Worm (Caenorhabditis elegans) whole organism, late embryonic: ENCODE results near the gene nhx-6.

ENCODE experiments used
- C38D4.7 ChIP-seq: fragments of 200-800 bp; sonication (Bioruptor generic); optimal IDR thresholded peaks from 2 replicates; lab custom pipeline; 2018; ENCODE audit warnings: mild to moderate bottlenecking, missing genetic modification characterization, moderate library complexity, missing compliant biosample characterization
- ama-1 ChIP-seq: fragments of 150-350 bp; optimal IDR thresholded peaks from 2 replicates; lab custom pipeline; 2014
- ceh-19 ChIP-seq: fragments of 200-800 bp; sonication (Bioruptor generic); optimal IDR thresholded peaks from 2 replicates; lab custom pipeline; 2018; ENCODE audit warnings: mild to moderate bottlenecking, missing genetic modification characterization, missing compliant biosample characterization
- dve-1 ChIP-seq: sonication (generic microtip); optimal IDR thresholded peaks from 2 replicates; lab custom pipeline; 2017; ENCODE audit warnings: antibody characterized with exemption, mild to moderate bottlenecking, missing genetic modification characterization, missing compliant biosample characterization
- eyg-1 ChIP-seq: sonication (generic microtip); optimal IDR thresholded peaks from 2 replicates; lab custom pipeline; 2016; ENCODE audit warnings: missing genotype, missing genetic modification characterization, missing compliant biosample characterization
- fkh-10 ChIP-seq: fragments of 150-350 bp; optimal IDR thresholded peaks from 2 replicates; lab custom pipeline; 2014; ENCODE audit warnings: missing biosample characterization, missing genetic modification reagents, missing genetic modification characterization
- fkh-6 ChIP-seq: sonication (generic microtip); optimal IDR thresholded peaks from 2 replicates; lab custom pipeline; 2016; ENCODE audit warnings: missing genetic modification characterization, missing compliant biosample characterization
- lin-11 ChIP-seq: fragments of 200-800 bp; sonication (Bioruptor generic); optimal IDR thresholded peaks from 2 replicates; lab custom pipeline; 2018; ENCODE audit warnings: mild to moderate bottlenecking, missing genetic modification characterization, missing compliant biosample characterization
- odd-2 ChIP-seq: sonication (generic microtip); optimal IDR thresholded peaks from 2 replicates; lab custom pipeline; 2017; ENCODE audit warnings: antibody characterized with exemption, mild to moderate bottlenecking, missing genetic modification characterization, missing compliant biosample characterization
- pag-3 ChIP-seq: sonication (generic microtip); optimal IDR thresholded peaks from 2 replicates; lab custom pipeline; 2016; ENCODE audit warnings: missing compliant biosample characterization, missing genetic modification characterization, borderline replicate concordance
- pat-9 ChIP-seq: fragments of 200-800 bp; sonication (Bioruptor generic); optimal IDR thresholded peaks from 2 replicates; lab custom pipeline; 2018; ENCODE audit warnings: mild to moderate bottlenecking, missing genetic modification characterization, moderate library complexity, missing compliant biosample characterization
- pax-1 ChIP-seq: fragments of 150-350 bp; optimal IDR thresholded peaks from 2 replicates; lab custom pipeline; 2014; ENCODE audit warnings: missing biosample characterization, missing genetic modification characterization
- pha-2 ChIP-seq: sonication (generic microtip); optimal IDR thresholded peaks from 2 replicates; lab custom pipeline; 2017; ENCODE audit warnings: mild to moderate bottlenecking, missing genetic modification characterization, missing compliant biosample characterization
- tbx-7 ChIP-seq: sonication (generic microtip); optimal IDR thresholded peaks from 2 replicates; lab custom pipeline; 2016; ENCODE audit warnings: missing genotype, missing genetic modification characterization, missing compliant biosample characterization
- ztf-16 ChIP-seq: sonication (generic microtip); optimal IDR thresholded peaks from 2 replicates; lab custom pipeline; 2017; ENCODE audit warnings: missing genetic modification characterization, missing compliant biosample characterization

nhx-6 gene

ce11 chrII:1722394-1722793 lies 51.8 kb downstream of the nhx-6 start, which contains the start of the genes fbxb-5 and btb-8:
Gene fbxb-5 (minus strand): TSS chrII:1722494.
Gene btb-8 (plus strand): TSS chrII:1722770.
- TF ChIP-seq C38D4.7 (GFP tag; lab: Kevin White, UChicago) (no peak), dve-1 (tag; lab: Kevin White, UChicago) (no peak), pat-9 (tag; lab: Kevin White, UChicago) (no peak), ztf-16 (tag; lab: Kevin White, UChicago) (no peak), tbx-7 (tag; lab: Kevin White, UChicago) (no peak), ceh-19 (GFP tag; lab: Kevin White, UChicago) (no peak), lin-11 (tag; lab: Kevin White, UChicago) (no peak), fkh-10 (GFP tag; lab: Kevin White, UChicago) (no peak), pha-2 (tag; lab: Kevin White, UChicago) (no peak), pag-3 (tag; lab: Kevin White, UChicago) (no peak), pax-1 (tag; lab: Kevin White, UChicago) (no peak), ama-1 (lab: Kevin White, UChicago) (no peak), fkh-6 (tag; lab: Kevin White, UChicago) (no peak), eyg-1 (no peak), odd-2 (no peak)
- TF ChIP-seq, all 69 proteins: peak for 0
